Worm (Caenorhabditis elegans): ENCODE measurements around the gene C05E11.7.

- TF ChIP-seq F49E8.2 (tag; optimal IDR thresholded peaks at IDR 0.05; ENCODE audit: insufficient read depth), result no peak
- TF ChIP-seq ceh-79 (tag; optimal IDR thresholded peaks at IDR 0.05), result no peak
- no peak for TF ChIP-seq zim-3 (tag; optimal IDR thresholded peaks at IDR 0.05)
These were observed 3.0 kb upstream of the C05E11.7 start, which contains the start of gene lnp-1 for ce11 chrX:4588462-4588861.

Measured in whole organism, young adult.